Worm (Caenorhabditis elegans): Measurements from ENCODE around the gene plc-3.

plc-3 gene

DNA sequence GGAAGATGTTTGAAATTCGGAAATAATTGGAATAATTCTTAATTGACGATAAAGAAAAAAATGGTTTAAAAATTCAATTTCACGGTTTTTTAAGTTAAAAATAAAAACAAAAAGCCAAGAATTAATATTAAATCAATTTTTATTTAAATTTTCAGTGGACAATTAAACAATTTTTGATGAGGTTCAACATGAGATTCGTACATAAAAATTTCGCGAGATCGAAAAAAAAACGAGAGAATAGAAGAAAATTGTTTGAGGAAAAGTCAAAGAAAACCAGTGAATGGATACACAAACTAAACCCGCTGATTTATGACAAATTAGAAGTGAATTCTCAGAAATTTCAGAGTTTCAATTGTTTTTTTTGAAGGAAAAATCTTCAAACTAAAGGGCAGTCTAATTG lies 47.4 kb downstream of the plc-3 start, which contains the start of gene F54B3.2:
Gene F54B3.2, minus strand, starts transcription at position 101 of the 400 bp plus-strand sequence.
- no peak for TF ChIP-seq F33H1.4 (GFP tag; IDR thresholded peaks at IDR 0.05)
- TF ChIP-seq chd-7 (tag; optimal IDR thresholded peaks at IDR 0.05): no peak
- TF ChIP-seq aptf-3 (GFP tag; IDR thresholded peaks at IDR 0.05): no peak
- no peak for TF ChIP-seq lsl-1 (GFP tag; optimal IDR thresholded peaks at IDR 0.05)
- TF ChIP-seq ceh-91 (GFP tag; IDR thresholded peaks at IDR 0.05): no peak
- TF ChIP-seq F22D6.2 (tag; optimal IDR thresholded peaks at IDR 0.05): no peak
- TF ChIP-seq lir-1 (GFP tag; conservative IDR thresholded peaks at IDR 0.05): no peak
- no peak for TF ChIP-seq zfh-2 (GFP tag; conservative IDR thresholded peaks at IDR 0.05)

- no peak for TF ChIP-seq ceh-27 (GFP tag; optimal IDR thresholded peaks at IDR 0.05)
- TF ChIP-seq D2030.7 (GFP tag; IDR thresholded peaks at IDR 0.05): no peak
- TF ChIP-seq lsl-1 (GFP tag; optimal IDR thresholded peaks at IDR 0.05): no peak
- TF ChIP-seq let-607 (tag; optimal IDR thresholded peaks at IDR 0.05): no peak
- no peak for TF ChIP-seq ztf-3 (GFP tag; optimal IDR thresholded peaks at IDR 0.05)
- TF ChIP-seq zim-3 (tag; optimal IDR thresholded peaks at IDR 0.05): no peak
- TF ChIP-seq ztf-18 (tag; optimal IDR thresholded peaks at IDR 0.05): no peak
These were observed 48.4 kb downstream of the plc-3 start, which contains the start of gene F54B3.4 for ce11 chrII:10271093-10271492. F54B3.4 (minus strand) TSS chrII:10271193.
